Worm (Caenorhabditis elegans) whole organism, mixed stage, embryonic: ENCODE measurements around the gene degl-1.
"Not testable (repeated sequence)": the region's sequence is repeated elsewhere in the genome, so short reads cannot be mapped to it uniquely, and the experiment has no call there.

ENCODE experiments used
- M03D4.4 ChIP-seq: sonication (generic microtip); optimal IDR thresholded peaks from 2 replicates; lab custom pipeline; 2017; ENCODE audit warnings: mild to moderate bottlenecking, missing genetic modification characterization, missing compliant biosample characterization
- blmp-1 ChIP-seq: fragments of 150-350 bp; optimal IDR thresholded peaks from 2 replicates; lab custom pipeline; 2014; ENCODE audit warnings: missing biosample characterization, missing genetic modification characterization
- ceh-43 ChIP-seq: fragments of 200-800 bp; sonication (Bioruptor generic); optimal IDR thresholded peaks from 2 replicates; lab custom pipeline; 2018; ENCODE audit warnings: mild to moderate bottlenecking, missing genetic modification characterization, moderate library complexity, missing compliant biosample characterization
- ceh-83 ChIP-seq: fragments of 200-800 bp; sonication (Bioruptor generic); optimal IDR thresholded peaks from 2 replicates; lab custom pipeline; 2018; ENCODE audit warnings: mild to moderate bottlenecking, missing genetic modification characterization, missing compliant biosample characterization
- ces-1 ChIP-seq: fragments of 150-350 bp; optimal IDR thresholded peaks from 2 replicates; lab custom pipeline; 2014; ENCODE audit warnings: missing biosample characterization, missing genetic modification reagents, missing genetic modification characterization
- cnd-1 ChIP-seq: fragments of 200-800 bp; sonication (Bioruptor generic); optimal IDR thresholded peaks from 2 replicates; lab custom pipeline; 2018; ENCODE audit warnings: mild to moderate bottlenecking, missing genetic modification characterization, missing compliant biosample characterization
- elt-1 ChIP-seq: sonication (generic microtip); optimal IDR thresholded peaks from 2 replicates; lab custom pipeline; 2017; ENCODE audit warnings: missing genetic modification characterization, mild to moderate bottlenecking, missing compliant biosample characterization, antibody characterized with exemption, moderate library complexity, borderline replicate concordance; ENCODE audit not compliant: insufficient read depth
- elt-3 ChIP-seq: fragments of 150-350 bp; optimal IDR thresholded peaks from 2 replicates; lab custom pipeline; 2014; ENCODE audit warnings: missing biosample characterization, missing genetic modification characterization
- flh-1 ChIP-seq: fragments of 200-800 bp; sonication (Bioruptor generic); optimal IDR thresholded peaks from 2 replicates; lab custom pipeline; 2018; ENCODE audit warnings: mild to moderate bottlenecking, missing genetic modification characterization, moderate library complexity, missing compliant biosample characterization
- ham-2 ChIP-seq: fragments of 200-800 bp; sonication (Bioruptor generic); optimal IDR thresholded peaks from 2 replicates; lab custom pipeline; 2018; ENCODE audit warnings: mild to moderate bottlenecking, missing genetic modification characterization, missing compliant biosample characterization
- hlh-1 ChIP-seq: fragments of 150-350 bp; optimal IDR thresholded peaks from 2 replicates; lab custom pipeline; 2014; ENCODE audit warnings: missing biosample characterization, missing genetic modification reagents, missing genetic modification characterization
- lin-13 ChIP-seq: fragments of 150-350 bp; optimal IDR thresholded peaks from 2 replicates; lab custom pipeline; 2014; ENCODE audit warnings: missing biosample characterization, missing genetic modification characterization
- lin-32 ChIP-seq: fragments of 200-800 bp; sonication (Bioruptor generic); optimal IDR thresholded peaks from 2 replicates; lab custom pipeline; 2018; ENCODE audit warnings: mild to moderate bottlenecking, missing genetic modification characterization, missing compliant biosample characterization
- mab-5 ChIP-seq: fragments of 150-350 bp; optimal IDR thresholded peaks from 2 replicates; lab custom pipeline; 2014; ENCODE audit warnings: missing biosample characterization, missing genetic modification characterization
- mls-2 ChIP-seq: sonication (generic microtip); optimal IDR thresholded peaks from 2 replicates; lab custom pipeline; 2016; ENCODE audit warnings: mild to moderate bottlenecking, missing genetic modification characterization, moderate library complexity, missing compliant biosample characterization
- nhr-12 ChIP-seq: fragments of 150-350 bp; optimal IDR thresholded peaks from 2 replicates; lab custom pipeline; 2014; ENCODE audit warnings: missing biosample characterization, missing genetic modification characterization
- nhr-2 ChIP-seq: fragments of 150-350 bp; optimal IDR thresholded peaks from 2 replicates; lab custom pipeline; 2014; ENCODE audit warnings: missing biosample characterization, missing genetic modification characterization
- nhr-237 ChIP-seq: fragments of 150-350 bp; optimal IDR thresholded peaks from 2 replicates; lab custom pipeline; 2014; ENCODE audit warnings: missing biosample characterization, missing genetic modification characterization
- nhr-28 ChIP-seq: fragments of 150-350 bp; optimal IDR thresholded peaks from 2 replicates; lab custom pipeline; 2014; ENCODE audit warnings: missing biosample characterization, missing genetic modification characterization
- nhr-76 ChIP-seq: sonication (generic microtip); optimal IDR thresholded peaks from 2 replicates; lab custom pipeline; 2017; ENCODE audit warnings: missing biosample characterization, missing genetic modification characterization
- pha-4 ChIP-seq: fragments of 150-350 bp; optimal IDR thresholded peaks from 2 replicates; lab custom pipeline; 2018; ENCODE audit warnings: missing biosample characterization, missing genetic modification reagents, missing genetic modification characterization
- sem-2 ChIP-seq: fragments of 200-800 bp; sonication (Bioruptor generic); optimal IDR thresholded peaks from 2 replicates; lab custom pipeline; 2018; ENCODE audit warnings: mild to moderate bottlenecking, missing genetic modification characterization, missing compliant biosample characterization
- snpc-4 ChIP-seq: fragments of 150-350 bp; optimal IDR thresholded peaks from 2 replicates; lab custom pipeline; 2014; ENCODE audit warnings: missing biosample characterization, missing genetic modification characterization
- sptf-1 ChIP-seq: sonication (generic microtip); optimal IDR thresholded peaks from 2 replicates; lab custom pipeline; 2017; ENCODE audit warnings: mild to moderate bottlenecking, missing genetic modification characterization, moderate library complexity, missing compliant biosample characterization
- tbx-8 ChIP-seq: fragments of 200-800 bp; sonication (Bioruptor generic); optimal IDR thresholded peaks from 2 replicates; lab custom pipeline; 2018; ENCODE audit warnings: mild to moderate bottlenecking, missing genetic modification characterization, moderate library complexity, missing compliant biosample characterization
- unc-120 ChIP-seq: sonication (generic microtip); optimal IDR thresholded peaks from 2 replicates; lab custom pipeline; 2017; ENCODE audit warnings: missing genetic modification characterization, missing compliant biosample characterization; ENCODE audit not compliant: poor library complexity, severe bottlenecking
- unc-39 ChIP-seq: fragments of 150-350 bp; optimal IDR thresholded peaks from 2 replicates; lab custom pipeline; 2014; ENCODE audit warnings: missing biosample characterization, missing genetic modification characterization
- unc-62 ChIP-seq: fragments of 150-350 bp; optimal IDR thresholded peaks from 2 replicates; lab custom pipeline; 2014; ENCODE audit warnings: missing biosample characterization, missing genetic modification reagents, missing genetic modification characterization
- zip-8 ChIP-seq: fragments of 150-350 bp; optimal IDR thresholded peaks from 2 replicates; lab custom pipeline; 2014; ENCODE audit warnings: missing biosample characterization, missing genetic modification characterization

The degl-1 gene

ce11 chrIV:14786374-14787136 lies 15.3 kb upstream of the degl-1 start, which contains the start of gene melo-1:
Gene melo-1, plus strand, starts transcription at chrIV:14787031.
- peak; percentile 38 for TF ChIP-seq pha-4 (tag; lab: Kevin White, UChicago)
- peak; percentile 83 for TF ChIP-seq ces-1
- peak; percentile 11 for TF ChIP-seq M03D4.4 (tag; lab: Kevin White, UChicago)
- no peak for TF ChIP-seq sptf-1
- peak; percentile 16 for TF ChIP-seq unc-120 (tag; lab: Kevin White, UChicago)
- TF ChIP-seq ceh-83 = no peak
- no peak for TF ChIP-seq nhr-237 (tag; lab: Kevin White, UChicago)
- no peak for TF ChIP-seq elt-1 (tag; lab: Kevin White, UChicago)
- TF ChIP-seq ceh-43 = no peak

ce11 chrIV:14784481-14784880 lies 13.3 kb upstream of the degl-1 start, which contains the start of gene nlp-56:
Gene nlp-56, minus strand, starts transcription at chrIV:14784737.
- TF ChIP-seq cnd-1 (no peak), unc-120 (tag; lab: Kevin White, UChicago) (no peak), mab-5 (tag; lab: Kevin White, UChicago) (no peak), hlh-1 (tag; lab: Kevin White, UChicago) (no peak), tbx-8 (no peak), nhr-2 (tag; lab: Kevin White, UChicago) (no peak), ces-1 (peak; percentile 37)

ce11 chrIV:14782211-14782610 lies 11.0 kb upstream of the degl-1 start, which contains the start of gene Y57G11C.1130:
Gene Y57G11C.1130, plus strand, starts transcription at chrIV:14782511.
- TF ChIP-seq ces-1 (no peak), nhr-12 (tag; lab: Kevin White, UChicago) (no peak), elt-3 (no peak), ceh-43 (no peak), mls-2 (tag; lab: Kevin White, UChicago) (no peak), lin-32 (GFP tag; lab: Kevin White, UChicago) (no peak), M03D4.4 (tag; lab: Kevin White, UChicago) (no peak), unc-39 (tag; lab: Kevin White, UChicago) (no peak), nhr-28 (no peak), zip-8 (tag; lab: Kevin White, UChicago) (no peak), cnd-1 (no peak), flh-1 (no peak), mab-5 (tag; lab: Kevin White, UChicago) (no peak), unc-62 (GFP tag; lab: Kevin White, UChicago) (no peak), ceh-83 (no peak), lin-13 (tag; lab: Kevin White, UChicago) (no peak), nhr-76 (no peak), blmp-1 (no peak), snpc-4 (tag; lab: Kevin White, UChicago) (no peak)

ce11 chrIV:14781537-14781936 lies 10.3 kb upstream of the degl-1 start, which contains the start of gene Y57G11C.8:
Gene Y57G11C.8, plus strand, starts transcription at chrIV:14781837.
- no peak for TF ChIP-seq nhr-28
- no peak for TF ChIP-seq sem-2 (GFP tag; lab: Kevin White, UChicago)
- no peak for TF ChIP-seq blmp-1
- TF ChIP-seq lin-13 (tag; lab: Kevin White, UChicago) = no peak
- TF ChIP-seq sptf-1 = no peak
- no peak for TF ChIP-seq tbx-8
- TF ChIP-seq zip-8 (tag; lab: Kevin White, UChicago) = no peak
- TF ChIP-seq nhr-2 (tag; lab: Kevin White, UChicago) = no peak
- no peak for TF ChIP-seq cnd-1
- TF ChIP-seq pha-4 (tag; lab: Kevin White, UChicago) = no peak
- TF ChIP-seq elt-1 (tag; lab: Kevin White, UChicago) = no peak
- no peak for TF ChIP-seq snpc-4 (tag; lab: Kevin White, UChicago)
- TF ChIP-seq, all 35 proteins: peak for 0

ce11 chrIV:14774454-14774853 lies 3.2 kb upstream of the degl-1 start, which contains the start of gene Y57G11C.51:
Gene Y57G11C.51, minus strand, starts transcription at chrIV:14774554.
- TF ChIP-seq ham-2; tbx-8; nhr-12 (tag; lab: Kevin White, UChicago): not testable (repeated sequence)
